Comparison of ENCODE assay signal across 5 worm cellular contexts in the genomic region with DNA sequence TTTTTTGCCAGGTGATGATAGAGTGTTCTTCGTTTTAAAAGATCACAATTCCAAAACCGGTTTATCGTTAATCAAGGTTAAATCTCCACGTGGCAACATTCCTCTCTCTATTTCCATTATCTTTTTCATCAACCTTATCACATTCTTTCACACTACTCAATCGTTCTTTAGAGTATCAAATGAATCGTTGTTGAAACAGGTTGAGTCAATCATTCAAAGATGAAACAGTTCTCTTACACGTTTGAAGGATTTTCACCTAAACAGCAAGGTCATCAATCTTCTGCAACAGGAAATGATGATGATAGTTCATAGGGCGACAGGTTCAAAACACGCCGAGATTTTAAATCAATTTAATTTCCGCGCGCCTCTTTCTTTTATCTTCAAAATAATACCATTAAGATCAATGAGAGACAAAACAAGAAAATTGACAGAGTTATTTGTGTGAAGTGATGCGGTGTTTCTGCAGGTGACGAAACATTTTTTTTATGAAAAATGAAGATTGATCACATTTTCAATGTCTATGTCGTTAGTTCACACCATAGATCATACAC.
A peak's percentile ranks its signal among the peaks of the same experiment; 100 is the strongest.
TF ChIP-seq lines count a peak whose summit lies in the region.

No protein-coding gene starts in this region.

TF ChIP-seq in whole organism, L1 larva, 84 proteins besides CTCF, POLR2A, EP300 and RAD21 (continued from another document and continues in another):
- TF ChIP-seq lin-39 (tag; optimal IDR thresholded peaks at IDR 0.05; lab: Kevin White, UChicago) = peak; percentile 75
- TF ChIP-seq lin-15B (tag; optimal IDR thresholded peaks at IDR 0.05; lab: Kevin White, UChicago) = no peak
- TF ChIP-seq sptf-1 (tag; optimal IDR thresholded peaks at IDR 0.05; lab: Kevin White, UChicago) = no peak
- peak; percentile 45 for TF ChIP-seq lir-3 (tag; optimal IDR thresholded peaks at IDR 0.05; lab: Kevin White, UChicago; ENCODE audit: poor library complexity)
- TF ChIP-seq fos-1 (tag; optimal IDR thresholded peaks at IDR 0.05; lab: Kevin White, UChicago) = no peak
- peak; percentile 53 to 65 for TF ChIP-seq egl-27 (tag; optimal IDR thresholded peaks at IDR 0.05; lab: Kevin White, UChicago)
- TF ChIP-seq lsy-2 (tag; optimal IDR thresholded peaks at IDR 0.05; lab: Kevin White, UChicago) = peak; percentile 57 to 73
- no peak for TF ChIP-seq aly-2 (tag; optimal IDR thresholded peaks at IDR 0.05; lab: Kevin White, UChicago)
- TF ChIP-seq unc-130 (tag; optimal IDR thresholded peaks at IDR 0.05; lab: Kevin White, UChicago) = peak; percentile 6
- peak; percentile 97 for TF ChIP-seq nhr-71 (tag; optimal IDR thresholded peaks at IDR 0.05; lab: Kevin White, UChicago)
- peak; percentile 34 to 84 for TF ChIP-seq mdl-1 (tag; optimal IDR thresholded peaks at IDR 0.05; lab: Kevin White, UChicago)
- no peak for TF ChIP-seq lin-13 (GFP tag; optimal IDR thresholded peaks at IDR 0.05; lab: Kevin White, UChicago)
- peak; percentile 24 for TF ChIP-seq unc-62 (GFP tag; optimal IDR thresholded peaks at IDR 0.05; lab: Kevin White, UChicago)
- peak; percentile 99 for TF ChIP-seq nhr-20 (tag; optimal IDR thresholded peaks at IDR 0.05; lab: Kevin White, UChicago)
- no peak for TF ChIP-seq tlp-1 (tag; optimal IDR thresholded peaks at IDR 0.05; lab: Kevin White, UChicago)
- no peak for TF ChIP-seq C34B4.2 (tag; optimal IDR thresholded peaks at IDR 0.05; lab: Kevin White, UChicago)
- no peak for TF ChIP-seq nhr-28 (tag; optimal IDR thresholded peaks at IDR 0.05; lab: Kevin White, UChicago)
- no peak for TF ChIP-seq zag-1 (tag; optimal IDR thresholded peaks at IDR 0.05; lab: Kevin White, UChicago)
- TF ChIP-seq C16A3.4 (tag; optimal IDR thresholded peaks at IDR 0.05; lab: Kevin White, UChicago) = peak; percentile 3
- TF ChIP-seq skn-1 (tag; optimal IDR thresholded peaks at IDR 0.05; lab: Kevin White, UChicago) = no peak
- peak; percentile 44; the same call in 1 of the 2 replicates for TF ChIP-seq ceh-88 (GFP tag; IDR thresholded peaks at IDR 0.05; lab: Robert Waterston, UW)
- TF ChIP-seq C04F5.9 (tag; optimal IDR thresholded peaks at IDR 0.05; lab: Kevin White, UChicago) = peak; percentile 40
- no peak for TF ChIP-seq ceh-8 (GFP tag; optimal IDR thresholded peaks at IDR 0.05; lab: Kevin White, UChicago)
- peak in 1 of 2 experiments; percentile 26 for TF ChIP-seq efl-1 (optimal IDR thresholded peaks at IDR 0.05; lab: Kevin White, UChicago)
- peak in 1 of 2 experiments; percentile 89 for TF ChIP-seq efl-1 (GFP tag; optimal IDR thresholded peaks at IDR 0.05 in 1 of 2; lab: Kevin White, UChicago)

TF ChIP-seq in whole organism, L2 larva, 48 proteins besides CTCF, POLR2A, EP300 and RAD21 (continued from another document and continues in another):
- TF ChIP-seq elt-3 (tag; optimal IDR thresholded peaks at IDR 0.05; lab: Kevin White, UChicago) = no peak
- no peak for TF ChIP-seq snpc-4 (tag; optimal IDR thresholded peaks at IDR 0.05; lab: Kevin White, UChicago)
- TF ChIP-seq mab-5 (tag; optimal IDR thresholded peaks at IDR 0.05; lab: Kevin White, UChicago) = peak; percentile 77
- no peak for TF ChIP-seq mbf-1 (tag; optimal IDR thresholded peaks at IDR 0.05; lab: Kevin White, UChicago)
- TF ChIP-seq ztf-1 (GFP tag; conservative IDR thresholded peaks at IDR 0.05; lab: Robert Waterston, UW) = no peak
- peak; percentile 8 for TF ChIP-seq nhr-23 (tag; optimal IDR thresholded peaks at IDR 0.05; lab: Kevin White, UChicago)
- TF ChIP-seq mdl-1 (tag; optimal IDR thresholded peaks at IDR 0.05; lab: Kevin White, UChicago) = peak; percentile 75 to 89
- peak; percentile 99 for TF ChIP-seq crh-2 (tag; optimal IDR thresholded peaks at IDR 0.05; lab: Kevin White, UChicago)
- TF ChIP-seq alr-1 (tag; optimal IDR thresholded peaks at IDR 0.05; lab: Kevin White, UChicago) = no peak
- TF ChIP-seq blmp-1 (tag; optimal IDR thresholded peaks at IDR 0.05; lab: Kevin White, UChicago; ENCODE audit: insufficient read depth) = peak; percentile 87
- peak; percentile 35 for TF ChIP-seq unc-62 (GFP tag; optimal IDR thresholded peaks at IDR 0.05; lab: Kevin White, UChicago)
- TF ChIP-seq zag-1 (tag; optimal IDR thresholded peaks at IDR 0.05; lab: Kevin White, UChicago) = no peak
- TF ChIP-seq nhr-237 (tag; optimal IDR thresholded peaks at IDR 0.05; lab: Kevin White, UChicago) = no peak
- TF ChIP-seq ama-1 (optimal IDR thresholded peaks at IDR 0.05; lab: Kevin White, UChicago) = no peak
- peak; percentile 92 for TF ChIP-seq egl-27 (tag; optimal IDR thresholded peaks at IDR 0.05; lab: Kevin White, UChicago)
- TF ChIP-seq ztf-11 (tag; optimal IDR thresholded peaks at IDR 0.05; lab: Kevin White, UChicago) = no peak
- TF ChIP-seq nhr-129 (tag; optimal IDR thresholded peaks at IDR 0.05; lab: Kevin White, UChicago) = peak; percentile 67
- no peak for TF ChIP-seq skn-1 (tag; optimal IDR thresholded peaks at IDR 0.05; lab: Kevin White, UChicago)
- TF ChIP-seq elt-1 (tag; optimal IDR thresholded peaks at IDR 0.05; lab: Kevin White, UChicago) = no peak
- TF ChIP-seq peb-1 (tag; optimal IDR thresholded peaks at IDR 0.05; lab: Kevin White, UChicago) = no peak
- peak in 1 of 2 experiments; percentile 61 for TF ChIP-seq lsy-2 (tag; optimal IDR thresholded peaks at IDR 0.05; lab: Kevin White, UChicago)
- no peak for TF ChIP-seq ceh-82 (tag; optimal IDR thresholded peaks at IDR 0.05; lab: Kevin White, UChicago)
- peak; percentile 72 for TF ChIP-seq Y55F3AM.14 (GFP tag; optimal IDR thresholded peaks at IDR 0.05; lab: Kevin White, UChicago)
- TF ChIP-seq sma-3 (GFP tag; optimal IDR thresholded peaks at IDR 0.05; lab: Kevin White, UChicago) = peak; percentile 96
- TF ChIP-seq dmd-4 (tag; optimal IDR thresholded peaks at IDR 0.05; lab: Kevin White, UChicago) = no peak
- no peak for TF ChIP-seq nhr-77 (tag; optimal IDR thresholded peaks at IDR 0.05; lab: Kevin White, UChicago)

TF ChIP-seq in whole organism, L3 larva, 47 proteins besides CTCF, POLR2A, EP300 and RAD21 (continued from another document):
- TF ChIP-seq unc-62 (GFP tag; optimal IDR thresholded peaks at IDR 0.05; lab: Kevin White, UChicago) = peak; percentile 55
- TF ChIP-seq elt-3 (tag; optimal IDR thresholded peaks at IDR 0.05; lab: Kevin White, UChicago) = peak; percentile 39 to 80 (median 78)
- peak; percentile 62 for TF ChIP-seq lsy-12 (tag; optimal IDR thresholded peaks at IDR 0.05; lab: Kevin White, UChicago)
- TF ChIP-seq tbx-2 (tag; optimal IDR thresholded peaks at IDR 0.05; lab: Kevin White, UChicago) = peak; percentile 64
- TF ChIP-seq ceh-9 (tag; optimal IDR thresholded peaks at IDR 0.05; lab: Kevin White, UChicago) = no peak
- peak; percentile 91 for TF ChIP-seq elt-1 (tag; optimal IDR thresholded peaks at IDR 0.05; lab: Kevin White, UChicago)
- peak; percentile 3 for TF ChIP-seq nhr-76 (tag; optimal IDR thresholded peaks at IDR 0.05; lab: Kevin White, UChicago)
- TF ChIP-seq nhr-23 (tag; optimal IDR thresholded peaks at IDR 0.05; lab: Kevin White, UChicago) = peak; percentile 97

TF ChIP-seq in whole organism, L4 larva, 104 proteins besides CTCF, POLR2A, EP300 and RAD21 (continued from another document and continues in another):
- TF ChIP-seq unc-62 (GFP tag; optimal IDR thresholded peaks at IDR 0.05 in 1 of 2; lab: Kevin White, UChicago) (peak in 1 of 2 experiments; percentile 99), unc-62 (tag; optimal IDR thresholded peaks at IDR 0.05; lab: Kevin White, UChicago) (no peak), Y48G9A.11 (GFP tag; IDR thresholded peaks at IDR 0.05; lab: Robert Waterston, UW) (no peak), ztf-7 (tag; optimal IDR thresholded peaks at IDR 0.05; lab: Kevin White, UChicago) (no peak), F44E2.7 (GFP tag; IDR thresholded peaks at IDR 0.05; lab: Robert Waterston, UW) (no peak), gei-8 (GFP tag; optimal IDR thresholded peaks at IDR 0.05; lab: Kevin White, UChicago) (peak; percentile 79), zfp-3 (GFP tag; conservative IDR thresholded peaks at IDR 0.05; lab: Robert Waterston, UW) (no peak), fkh-10 (GFP tag; optimal IDR thresholded peaks at IDR 0.05; lab: Kevin White, UChicago) (no peak), lin-29 (GFP tag; IDR thresholded peaks at IDR 0.05; lab: Robert Waterston, UW) (no peak), nhr-28 (tag; optimal IDR thresholded peaks at IDR 0.05; lab: Kevin White, UChicago) (peak; percentile 81), cey-2 (tag; optimal IDR thresholded peaks at IDR 0.05; lab: Kevin White, UChicago; ENCODE audit: borderline replicate concordance, insufficient read depth) (peak; percentile 86), dve-1 (tag; optimal IDR thresholded peaks at IDR 0.05; lab: Kevin White, UChicago; ENCODE audit: insufficient read depth) (peak; percentile 94), dmd-8 (GFP tag; IDR thresholded peaks at IDR 0.05; lab: Robert Waterston, UW) (no peak), aha-1 (tag; lab: Kevin White, UChicago) (peak; percentile 91), snpc-1.2 (GFP tag; IDR thresholded peaks at IDR 0.05; lab: Robert Waterston, UW) (no peak), nhr-102 (tag; optimal IDR thresholded peaks at IDR 0.05; lab: Kevin White, UChicago) (peak; percentile 36), fos-1 (tag; optimal IDR thresholded peaks at IDR 0.05; lab: Kevin White, UChicago) (no peak), jun-1 (tag; optimal IDR thresholded peaks at IDR 0.05; lab: Kevin White, UChicago) (no peak), spr-1 (tag; optimal IDR thresholded peaks at IDR 0.05; lab: Kevin White, UChicago) (no peak), ZK546.5 (tag; optimal IDR thresholded peaks at IDR 0.05; lab: Kevin White, UChicago) (no peak), lin-13 (GFP tag; optimal IDR thresholded peaks at IDR 0.05; lab: Kevin White, UChicago) (peak; percentile 16), nhr-237 (tag; optimal IDR thresholded peaks at IDR 0.05; lab: Kevin White, UChicago) (no peak), duxl-1 (tag; optimal IDR thresholded peaks at IDR 0.05; lab: Kevin White, UChicago; ENCODE audit: poor library complexity) (no peak), saeg-2 (GFP tag; IDR thresholded peaks at IDR 0.05; lab: Robert Waterston, UW) (no peak), nhr-41 (GFP tag; IDR thresholded peaks at IDR 0.05; lab: Robert Waterston, UW) (no peak), nhr-10 (tag; optimal IDR thresholded peaks at IDR 0.05; lab: Kevin White, UChicago) (peak; percentile 31), nhr-6 (tag; optimal IDR thresholded peaks at IDR 0.05; lab: Kevin White, UChicago) (peak; percentile 57), nhr-25 (tag; optimal IDR thresholded peaks at IDR 0.05; lab: Kevin White, UChicago; ENCODE audit: borderline replicate concordance, insufficient read depth) (peak; percentile 78), ama-1 (optimal IDR thresholded peaks at IDR 0.05; lab: Kevin White, UChicago) (no peak), pha-4 (GFP tag; IDR thresholded peaks at IDR 0.05; lab: Robert Waterston, UW) (no peak), pha-4 (tag; optimal IDR thresholded peaks at IDR 0.05; lab: Kevin White, UChicago) (no peak), F49E8.2 (tag; optimal IDR thresholded peaks at IDR 0.05; lab: Kevin White, UChicago; ENCODE audit: borderline replicate concordance) (no peak), hlh-11 (tag; optimal IDR thresholded peaks at IDR 0.05; lab: Kevin White, UChicago) (peak; percentile 90), hif-1 (tag; optimal IDR thresholded peaks at IDR 0.05; lab: Kevin White, UChicago) (peak in 1 of 2 experiments; percentile 7), zip-2 (tag; optimal IDR thresholded peaks at IDR 0.05; lab: Kevin White, UChicago) (no peak), mxl-3 (GFP tag; optimal IDR thresholded peaks at IDR 0.05; lab: Kevin White, UChicago) (peak; percentile 91), daf-8 (GFP tag; IDR thresholded peaks at IDR 0.05; lab: Robert Waterston, UW) (no peak)

TF ChIP-seq in whole organism, young adult, 124 proteins besides CTCF, POLR2A, EP300 and RAD21 (continued from another document):
- TF ChIP-seq Y53F4B.3 (GFP tag; IDR thresholded peaks at IDR 0.05; lab: Robert Waterston, UW) (no peak), Y95B8A.8 (GFP tag; IDR thresholded peaks at IDR 0.05; lab: Robert Waterston, UW) (no peak), Y67H2A.10 (GFP tag; conservative IDR thresholded peaks at IDR 0.05; lab: Robert Waterston, UW) (no peak), somi-1 (GFP tag; optimal IDR thresholded peaks at IDR 0.05; lab: Kevin White, UChicago) (peak; percentile 93), ztf-18 (tag; optimal IDR thresholded peaks at IDR 0.05; lab: Kevin White, UChicago) (no peak), efl-1 (GFP tag; optimal IDR thresholded peaks at IDR 0.05; lab: Kevin White, UChicago) (no peak), K11D2.4 (GFP tag; IDR thresholded peaks at IDR 0.05; lab: Robert Waterston, UW) (peak; percentile 38; the same call in 1 of the 2 replicates)
